Worm (Caenorhabditis elegans) whole organism, late embryonic: ENCODE results near the gene F10G7.10.
A peak's percentile ranks its signal among the peaks of the same experiment; 100 is the strongest.

Source experiments
- C08G9.2 ChIP-seq: sonication (generic microtip); optimal IDR thresholded peaks from 2 replicates; lab custom pipeline; 2016; ENCODE audit warnings: mild to moderate bottlenecking, missing genetic modification characterization, moderate library complexity, missing compliant biosample characterization
- C38D4.7 ChIP-seq: fragments of 200-800 bp; sonication (Bioruptor generic); optimal IDR thresholded peaks from 2 replicates; lab custom pipeline; 2018; ENCODE audit warnings: mild to moderate bottlenecking, missing genetic modification characterization, moderate library complexity, missing compliant biosample characterization
- F13H6.1 ChIP-seq: sonication (generic microtip); optimal IDR thresholded peaks from 2 replicates; lab custom pipeline; 2016; ENCODE audit warnings: missing genetic modification characterization, missing compliant biosample characterization
- K02D7.2 ChIP-seq: sonication (generic microtip); optimal IDR thresholded peaks from 2 replicates; lab custom pipeline; 2017; ENCODE audit warnings: mild to moderate bottlenecking, missing genetic modification characterization, missing compliant biosample characterization
- K09A11.1 ChIP-seq: sonication (generic microtip); optimal IDR thresholded peaks from 2 replicates; lab custom pipeline; 2017; ENCODE audit warnings: antibody characterized with exemption, mild to moderate bottlenecking, missing genetic modification characterization, missing compliant biosample characterization; ENCODE audit not compliant: insufficient read depth
- T23F11.4 ChIP-seq: fragments of 200-800 bp; sonication (Bioruptor generic); optimal IDR thresholded peaks from 2 replicates; lab custom pipeline; 2018; ENCODE audit warnings: mild to moderate bottlenecking, missing genetic modification characterization, missing compliant biosample characterization
- Y22D7AL.16 ChIP-seq: sonication (generic microtip); optimal IDR thresholded peaks from 2 replicates; lab custom pipeline; 2016; ENCODE audit warnings: missing genetic modification characterization, missing compliant biosample characterization
- ceh-14 ChIP-seq: sonication (generic microtip); optimal IDR thresholded peaks from 2 replicates; lab custom pipeline; 2016; ENCODE audit warnings: missing genotype, missing genetic modification characterization, missing compliant biosample characterization
- ceh-18 ChIP-seq: sonication (generic microtip); optimal IDR thresholded peaks from 2 replicates; lab custom pipeline; 2016; ENCODE audit warnings: missing genetic modification characterization, missing compliant biosample characterization
- ceh-19 ChIP-seq: fragments of 200-800 bp; sonication (Bioruptor generic); optimal IDR thresholded peaks from 2 replicates; lab custom pipeline; 2018; ENCODE audit warnings: mild to moderate bottlenecking, missing genetic modification characterization, missing compliant biosample characterization
- ceh-2 ChIP-seq: sonication (generic microtip); optimal IDR thresholded peaks from 2 replicates; lab custom pipeline; 2016; ENCODE audit warnings: missing genotype, missing genetic modification characterization, missing compliant biosample characterization
- ceh-24 ChIP-seq: sonication (generic microtip); optimal IDR thresholded peaks from 2 replicates; lab custom pipeline; 2016; ENCODE audit warnings: mild to moderate bottlenecking, missing genetic modification characterization, missing compliant biosample characterization
- ceh-31 ChIP-seq: sonication (generic microtip); optimal IDR thresholded peaks from 2 replicates; lab custom pipeline; 2016; ENCODE audit warnings: missing genetic modification characterization, missing compliant biosample characterization
- ceh-34 ChIP-seq: sonication (generic microtip); optimal IDR thresholded peaks from 2 replicates; lab custom pipeline; 2016; ENCODE audit warnings: mild to moderate bottlenecking, missing genetic modification characterization, missing compliant biosample characterization
- ceh-48 ChIP-seq: sonication (generic microtip); optimal IDR thresholded peaks from 2 replicates; lab custom pipeline; 2016; ENCODE audit warnings: missing genetic modification characterization, inconsistent platforms, missing compliant biosample characterization
- ceh-6 ChIP-seq: fragments of 200-800 bp; sonication (Bioruptor generic); optimal IDR thresholded peaks from 2 replicates; lab custom pipeline; 2018; ENCODE audit warnings: mild to moderate bottlenecking, missing genetic modification characterization, missing compliant biosample characterization
- che-1 ChIP-seq: sonication (generic microtip); optimal IDR thresholded peaks from 2 replicates; lab custom pipeline; 2016; ENCODE audit warnings: mild to moderate bottlenecking, missing genetic modification characterization, missing compliant biosample characterization
- dmd-4 ChIP-seq: sonication (generic microtip); optimal IDR thresholded peaks from 2 replicates; lab custom pipeline; 2016; ENCODE audit warnings: borderline replicate concordance, missing genetic modification characterization, missing compliant biosample characterization
- elt-2 ChIP-seq: sonication (generic microtip); optimal IDR thresholded peaks from 2 replicates; lab custom pipeline; 2016; ENCODE audit warnings: missing genetic modification reagents, missing genetic modification characterization, missing compliant biosample characterization
- ets-4 ChIP-seq: sonication (generic microtip); optimal IDR thresholded peaks from 2 replicates; lab custom pipeline; 2016; ENCODE audit warnings: missing genetic modification characterization, missing compliant biosample characterization
- eyg-1 ChIP-seq: sonication (generic microtip); optimal IDR thresholded peaks from 2 replicates; lab custom pipeline; 2016; ENCODE audit warnings: missing genotype, missing genetic modification characterization, missing compliant biosample characterization
- fax-1 ChIP-seq: sonication (generic microtip); optimal IDR thresholded peaks from 2 replicates; lab custom pipeline; 2016; ENCODE audit warnings: missing genotype, missing genetic modification characterization, missing compliant biosample characterization
- fkh-6 ChIP-seq: sonication (generic microtip); optimal IDR thresholded peaks from 2 replicates; lab custom pipeline; 2016; ENCODE audit warnings: missing genetic modification characterization, missing compliant biosample characterization
- gmeb-2 ChIP-seq: sonication (generic microtip); optimal IDR thresholded peaks from 2 replicates; lab custom pipeline; 2016; ENCODE audit warnings: missing genetic modification characterization, inconsistent platforms, missing compliant biosample characterization
- hlh-8 ChIP-seq: sonication (generic microtip); optimal IDR thresholded peaks from 2 replicates; lab custom pipeline; 2016; ENCODE audit warnings: missing genotype, missing genetic modification characterization, missing compliant biosample characterization
- lim-6 ChIP-seq: sonication (generic microtip); optimal IDR thresholded peaks from 2 replicates; lab custom pipeline; 2016; ENCODE audit warnings: missing genetic modification characterization, missing compliant biosample characterization
- lin-11 ChIP-seq: fragments of 200-800 bp; sonication (Bioruptor generic); optimal IDR thresholded peaks from 2 replicates; lab custom pipeline; 2018; ENCODE audit warnings: mild to moderate bottlenecking, missing genetic modification characterization, missing compliant biosample characterization
- nfya-1 ChIP-seq: sonication (generic microtip); optimal IDR thresholded peaks from 2 replicates; lab custom pipeline; 2017; ENCODE audit warnings: missing genetic modification characterization, mild to moderate bottlenecking, missing compliant biosample characterization, antibody characterized with exemption, moderate library complexity
- pag-3 ChIP-seq: sonication (generic microtip); optimal IDR thresholded peaks from 2 replicates; lab custom pipeline; 2016; ENCODE audit warnings: missing compliant biosample characterization, missing genetic modification characterization, borderline replicate concordance
- pat-9 ChIP-seq: fragments of 200-800 bp; sonication (Bioruptor generic); optimal IDR thresholded peaks from 2 replicates; lab custom pipeline; 2018; ENCODE audit warnings: mild to moderate bottlenecking, missing genetic modification characterization, moderate library complexity, missing compliant biosample characterization
- pax-1 ChIP-seq: fragments of 150-350 bp; optimal IDR thresholded peaks from 2 replicates; lab custom pipeline; 2014; ENCODE audit warnings: missing biosample characterization, missing genetic modification characterization
- pha-2 ChIP-seq: sonication (generic microtip); optimal IDR thresholded peaks from 2 replicates; lab custom pipeline; 2017; ENCODE audit warnings: mild to moderate bottlenecking, missing genetic modification characterization, missing compliant biosample characterization
- pqm-1 ChIP-seq: sonication (generic microtip); optimal IDR thresholded peaks from 2 replicates; lab custom pipeline; 2016; ENCODE audit warnings: missing genetic modification characterization, missing compliant biosample characterization
- pros-1 ChIP-seq: fragments of 150-350 bp; optimal IDR thresholded peaks from 2 replicates; lab custom pipeline; 2014; ENCODE audit warnings: missing biosample characterization, missing genetic modification reagents, missing genetic modification characterization
- ref-2 ChIP-seq: sonication (generic microtip); optimal IDR thresholded peaks from 2 replicates; lab custom pipeline; 2016; ENCODE audit warnings: missing genetic modification characterization, missing compliant biosample characterization
- rnt-1 ChIP-seq: sonication (generic microtip); optimal IDR thresholded peaks from 2 replicates; lab custom pipeline; 2016; ENCODE audit warnings: missing genetic modification characterization, missing compliant biosample characterization
- sox-4 ChIP-seq: sonication (generic microtip); optimal IDR thresholded peaks from 2 replicates; lab custom pipeline; 2017; ENCODE audit warnings: mild to moderate bottlenecking, missing genetic modification characterization, inconsistent platforms, missing compliant biosample characterization
- tbx-2 ChIP-seq: sonication (generic microtip); optimal IDR thresholded peaks from 2 replicates; lab custom pipeline; 2016; ENCODE audit warnings: missing genetic modification characterization, missing compliant biosample characterization
- tbx-7 ChIP-seq: sonication (generic microtip); optimal IDR thresholded peaks from 2 replicates; lab custom pipeline; 2016; ENCODE audit warnings: missing genotype, missing genetic modification characterization, missing compliant biosample characterization
- ttx-3 ChIP-seq: sonication (generic microtip); optimal IDR thresholded peaks from 2 replicates; lab custom pipeline; 2016; ENCODE audit warnings: missing genetic modification reagents, missing genetic modification characterization, missing compliant biosample characterization
- unc-3 ChIP-seq, 2 experiments: fragments of 200-800 bp in 1 of 2; sonication (Bioruptor generic) in 1 of 2; sonication (generic microtip) in 1 of 2; conservative IDR thresholded peaks in 1 of 2; optimal IDR thresholded peaks in 1 of 2; 2 replicates each; pipeline versions ENCODE4 v1.3.6 to Lab custom; 2016 to 2022; ENCODE audit warnings: missing compliant biosample characterization in 2 of 2, missing genetic modification characterization in 2 of 2, missing genetic modification reagents in 1 of 2
- unc-42 ChIP-seq: sonication (generic microtip); optimal IDR thresholded peaks from 2 replicates; lab custom pipeline; 2016; ENCODE audit warnings: missing genotype, missing genetic modification characterization, missing compliant biosample characterization
- unc-55 ChIP-seq: sonication (generic microtip); optimal IDR thresholded peaks from 2 replicates; lab custom pipeline; 2017; ENCODE audit warnings: missing biosample characterization, missing genetic modification reagents, missing genetic modification characterization
- unc-86 ChIP-seq: sonication (generic microtip); optimal IDR thresholded peaks from 2 replicates; lab custom pipeline; 2016; ENCODE audit warnings: missing genetic modification characterization, missing compliant biosample characterization
- zip-5 ChIP-seq: sonication (generic microtip); optimal IDR thresholded peaks from 2 replicates; lab custom pipeline; 2016; ENCODE audit warnings: missing genetic modification characterization, missing compliant biosample characterization
- ztf-16 ChIP-seq: sonication (generic microtip); optimal IDR thresholded peaks from 2 replicates; lab custom pipeline; 2017; ENCODE audit warnings: missing genetic modification characterization, missing compliant biosample characterization

Gene F10G7.10

ce11 chrII:4701482-4702119, 24.5 kb downstream of the F10G7.10 start, which contains the start of gene unc-85:
unc-85 (plus strand) TSS chrII:4702069.
- TF ChIP-seq sox-4 (tag; lab: Kevin White, UChicago) (peak; percentile 63), ets-4 (tag; lab: Kevin White, UChicago) (peak; percentile 19), pha-2 (tag; lab: Kevin White, UChicago) (peak; percentile 17), fkh-6 (tag; lab: Kevin White, UChicago) (peak; percentile 41), ceh-34 (tag; lab: Kevin White, UChicago) (peak; percentile 75), tbx-7 (peak; percentile 41), ttx-3 (peak; percentile 60), ref-2 (tag; lab: Kevin White, UChicago) (peak; percentile 85), dmd-4 (peak; percentile 64), tbx-2 (tag; lab: Kevin White, UChicago) (peak; percentile 91), rnt-1 (tag; lab: Kevin White, UChicago) (peak; percentile 55), hlh-8 (tag; lab: Kevin White, UChicago) (peak; percentile 65), pat-9 (tag; lab: Kevin White, UChicago) (peak; percentile 33), ceh-19 (peak; percentile 61), pqm-1 (tag; lab: Kevin White, UChicago) (peak; percentile 60), ceh-48 (peak; percentile 16), lin-11 (peak; percentile 35), C08G9.2 (tag; lab: Kevin White, UChicago) (peak; percentile 73), ceh-18 (tag; lab: Kevin White, UChicago) (peak; percentile 73), ceh-14 (tag; lab: Kevin White, UChicago) (peak; percentile 91), unc-86 (tag; lab: Kevin White, UChicago) (peak; percentile 77), che-1 (tag; lab: Kevin White, UChicago) (peak; percentile 51), K09A11.1 (tag; lab: Kevin White, UChicago) (peak; percentile 3), ceh-2 (tag; lab: Kevin White, UChicago) (peak; percentile 66), ceh-31 (tag; lab: Kevin White, UChicago) (peak; percentile 86), ztf-16 (peak; percentile 51), gmeb-2 (peak; percentile 59), C38D4.7 (peak; percentile 3), T23F11.4 (GFP tag; lab: Kevin White, UChicago) (peak; percentile 47), ceh-6 (GFP tag; lab: Kevin White, UChicago) (peak; percentile 44), zip-5 (tag; lab: Kevin White, UChicago) (peak; percentile 56), unc-42 (peak; percentile 70), fax-1 (peak; percentile 45), lim-6 (peak; percentile 35), unc-3 (GFP tag; conservative IDR thresholded peaks at IDR 0.05; lab: Robert Waterston, UW) (0 out of 2 replicates have a peak, but pooled peaks have one; percentile 20), unc-3 (tag; optimal IDR thresholded peaks at IDR 0.05; lab: Kevin White, UChicago) (peak; percentile 73), Y22D7AL.16 (peak; percentile 8), F13H6.1 (peak; percentile 60), eyg-1 (tag; lab: Kevin White, UChicago) (peak; percentile 26), nfya-1 (tag; lab: Kevin White, UChicago) (peak; percentile 78)

ce11 chrII:4698266-4698771, 27.7 kb downstream of the F10G7.10 start, which contains the start of the genes rpn-5 and scc-1:
rpn-5 (minus strand) TSS chrII:4698427.
scc-1 (plus strand) TSS chrII:4698721.
- peak; percentile 85 for TF ChIP-seq nfya-1 (tag; lab: Kevin White, UChicago)
- TF ChIP-seq C38D4.7, result no peak
- TF ChIP-seq ceh-6 (GFP tag; lab: Kevin White, UChicago), result no peak
- no peak for TF ChIP-seq pqm-1 (tag; lab: Kevin White, UChicago)
- no peak for TF ChIP-seq pag-3 (tag; lab: Kevin White, UChicago)
- TF ChIP-seq ref-2 (tag; lab: Kevin White, UChicago), result peak; percentile 21
- peak; percentile 3 for TF ChIP-seq unc-42
- TF ChIP-seq K09A11.1 (tag; lab: Kevin White, UChicago), result no peak
- no peak for TF ChIP-seq T23F11.4 (GFP tag; lab: Kevin White, UChicago)
- TF ChIP-seq hlh-8 (tag; lab: Kevin White, UChicago), result no peak
- no peak for TF ChIP-seq pros-1 (tag; lab: Kevin White, UChicago)
- no peak for TF ChIP-seq ceh-24 (tag; lab: Kevin White, UChicago)
- no peak for TF ChIP-seq elt-2
- TF ChIP-seq tbx-2 (tag; lab: Kevin White, UChicago), result peak; percentile 25
- no peak for TF ChIP-seq K02D7.2 (tag; lab: Kevin White, UChicago)
- peak; percentile 33 for TF ChIP-seq pax-1
- peak; percentile 97 for TF ChIP-seq unc-55 (GFP tag; lab: Kevin White, UChicago)
